Worm (Caenorhabditis elegans) whole organism, early embryonic: Measurements from ENCODE around the gene rde-12.

Experiments used
- B0310.2 ChIP-seq: sonication (generic microtip); optimal IDR thresholded peaks from 2 replicates; lab custom pipeline; 2016; ENCODE audit warnings: mild to moderate bottlenecking, missing genetic modification characterization, missing compliant biosample characterization
- F13C5.2 ChIP-seq: sonication (generic microtip); optimal IDR thresholded peaks from 2 replicates; lab custom pipeline; 2017; ENCODE audit warnings: mild to moderate bottlenecking, missing genetic modification characterization, inconsistent platforms, missing compliant biosample characterization
- ama-1 ChIP-seq: fragments of 150-350 bp; optimal IDR thresholded peaks from 2 replicates; lab custom pipeline; 2014
- flt-1 ChIP-seq: fragments of 200-800 bp; sonication (Bioruptor generic); IDR thresholded peaks from 2 replicates; pipeline ENCODE4 v1.3.6; 2022; ENCODE audit warnings: missing genetic modification characterization, missing compliant biosample characterization
- hmbx-1 ChIP-seq: sonication (generic microtip); optimal IDR thresholded peaks from 2 replicates; lab custom pipeline; 2016; ENCODE audit warnings: mild to moderate bottlenecking, missing genetic modification characterization, missing compliant biosample characterization
- hmg-4 ChIP-seq: fragments of 200-800 bp; sonication (Bioruptor generic); optimal IDR thresholded peaks from 2 replicates; lab custom pipeline; 2018; ENCODE audit warnings: mild to moderate bottlenecking, missing genetic modification characterization, missing compliant biosample characterization
- scrt-1 ChIP-seq: fragments of 200-800 bp; sonication (Bioruptor generic); IDR thresholded peaks from 2 replicates; pipeline ENCODE4 v1.3.6; 2022; ENCODE audit warnings: missing genetic modification characterization, missing compliant biosample characterization
- sea-1 ChIP-seq: fragments of 200-800 bp; sonication (Bioruptor generic); conservative IDR thresholded peaks from 2 replicates; pipeline ENCODE4 v1.3.6; 2022; ENCODE audit warnings: missing genetic modification characterization, missing compliant biosample characterization
- tbx-11 ChIP-seq: fragments of 200-800 bp; sonication (Bioruptor generic); IDR thresholded peaks from 2 replicates; pipeline ENCODE4 v1.3.6; 2022; ENCODE audit warnings: missing genetic modification characterization, missing compliant biosample characterization

- TF ChIP-seq ama-1 (lab: Kevin White, UChicago) (no peak), scrt-1 (GFP tag; lab: Robert Waterston, UW) (no peak), hmg-4 (GFP tag; lab: Kevin White, UChicago) (no peak), F13C5.2 (tag; lab: Kevin White, UChicago) (no peak), sea-1 (no peak), tbx-11 (GFP tag; lab: Robert Waterston, UW) (no peak), B0310.2 (tag; lab: Kevin White, UChicago) (no peak), flt-1 (GFP tag; lab: Robert Waterston, UW) (no peak), hmbx-1 (tag; lab: Kevin White, UChicago) (no peak)
Observed at ce11 chrV:13624424-13624823, 40.8 kb upstream of the rde-12 start, which contains the start of gene F53F4.11.
